Fruit fly (Drosophila melanogaster) whole organism, embryonic: ENCODE measurements around the gene slp1.
A peak's percentile ranks its signal among the peaks of the same experiment; 100 is the strongest.

Experiments used
- Aef1 ChIP-seq: fragments of 200-800 bp; sonication (Bioruptor generic); IDR thresholded peaks from 3 replicates; pipeline ENCODE4 v1.3.6; 2022; ENCODE audit warnings: missing biosample characterization, missing genetic modification characterization
- Asciz ChIP-seq: fragments of 200-800 bp; sonication (Bioruptor generic); optimal IDR thresholded peaks from 2 replicates; lab custom pipeline; 2017; ENCODE audit warnings: missing biosample characterization, mild to moderate bottlenecking, missing genetic modification characterization, missing genetic modification reagents
- Bteb2 ChIP-seq: fragments of 200-800 bp; sonication (Bioruptor generic); optimal IDR thresholded peaks from 2 replicates; lab custom pipeline; 2016; ENCODE audit warnings: missing biosample characterization, missing genetic modification characterization
- CG11398 ChIP-seq: fragments of 200-800 bp; sonication (Bioruptor generic); optimal IDR thresholded peaks from 2 replicates; lab custom pipeline; 2016; ENCODE audit warnings: missing biosample characterization, missing genetic modification characterization
- CG12155 ChIP-seq: fragments of 200-800 bp; sonication (Bioruptor generic); optimal IDR thresholded peaks from 3 replicates; lab custom pipeline; 2016; ENCODE audit warnings: missing biosample characterization, missing genetic modification characterization
- CG12219 ChIP-seq: fragments of 200-800 bp; sonication (Bioruptor generic); optimal IDR thresholded peaks from 3 replicates; lab custom pipeline; 2018; ENCODE audit warnings: missing biosample characterization, mild to moderate bottlenecking, missing genetic modification characterization
- CG12391 ChIP-seq: fragments of 200-800 bp; sonication (Bioruptor generic); optimal IDR thresholded peaks from 3 replicates; lab custom pipeline; 2018; ENCODE audit warnings: missing biosample characterization, mild to moderate bottlenecking, missing genetic modification characterization, moderate library complexity
- CG13894 ChIP-seq: fragments of 200-800 bp; sonication (Bioruptor generic); optimal IDR thresholded peaks from 3 replicates; lab custom pipeline; 2018; ENCODE audit warnings: missing biosample characterization, mild to moderate bottlenecking, missing genetic modification characterization, moderate library complexity
- CG15011 ChIP-seq: fragments of 200-800 bp; sonication (Bioruptor generic); optimal IDR thresholded peaks from 3 replicates; lab custom pipeline; 2018; ENCODE audit warnings: missing biosample characterization, mild to moderate bottlenecking, missing genetic modification characterization
- CG15269 ChIP-seq: fragments of 200-800 bp; sonication (Bioruptor generic); optimal IDR thresholded peaks from 2 replicates; lab custom pipeline; 2018; ENCODE audit warnings: missing biosample characterization, mild to moderate bottlenecking, missing genetic modification characterization, moderate library complexity
- CG1792 ChIP-seq: fragments of 200-800 bp; sonication (Bioruptor generic); optimal IDR thresholded peaks from 2 replicates; lab custom pipeline; 2016; ENCODE audit warnings: missing biosample characterization, missing genetic modification characterization
- CG18011 ChIP-seq: fragments of 200-800 bp; sonication (Bioruptor generic); optimal IDR thresholded peaks from 2 replicates; lab custom pipeline; 2017; ENCODE audit warnings: missing biosample characterization, missing genetic modification characterization, mild to moderate bottlenecking, moderate library complexity, missing genotype
- CG2199 ChIP-seq: fragments of 200-800 bp; sonication (Bioruptor generic); IDR thresholded peaks from 3 replicates; pipeline ENCODE4 v1.3.6; 2022; ENCODE audit warnings: missing biosample characterization, missing genetic modification characterization
- CG33213 ChIP-seq: fragments of 200-800 bp; sonication (Bioruptor generic); optimal IDR thresholded peaks from 3 replicates; lab custom pipeline; 2016; ENCODE audit warnings: missing biosample characterization, missing genetic modification characterization
- CG5953 ChIP-seq: fragments of 200-800 bp; sonication (Bioruptor generic); IDR thresholded peaks from 2 replicates; pipeline ENCODE4 v1.3.6; 2022; ENCODE audit warnings: missing biosample characterization, missing genetic modification characterization
- CG6813 ChIP-seq: fragments of 200-800 bp; sonication (Bioruptor generic); optimal IDR thresholded peaks from 2 replicates; lab custom pipeline; 2017; ENCODE audit warnings: missing biosample characterization, missing genetic modification characterization, mild to moderate bottlenecking, moderate library complexity, missing genetic modification reagents
- CG7556 ChIP-seq: fragments of 200-800 bp; sonication (Bioruptor generic); optimal IDR thresholded peaks from 2 replicates; lab custom pipeline; 2017; ENCODE audit warnings: missing biosample characterization, mild to moderate bottlenecking, missing genetic modification characterization
- CG9817 ChIP-seq: fragments of 200-800 bp; sonication (Bioruptor generic); optimal IDR thresholded peaks from 2 replicates; lab custom pipeline; 2018; ENCODE audit warnings: missing biosample characterization, mild to moderate bottlenecking, missing genetic modification characterization, moderate library complexity
- Dad ChIP-seq: fragments of 200-800 bp; sonication (Bioruptor generic); optimal IDR thresholded peaks from 3 replicates; lab custom pipeline; 2016; ENCODE audit warnings: missing biosample characterization, missing genetic modification characterization
- Dek ChIP-seq: fragments of 200-800 bp; sonication (Bioruptor generic); optimal IDR thresholded peaks from 3 replicates; lab custom pipeline; 2019; ENCODE audit warnings: missing biosample characterization, mild to moderate bottlenecking, missing genetic modification characterization, moderate library complexity
- Dll ChIP-seq: fragments of 200-800 bp; sonication (Bioruptor generic); IDR thresholded peaks from 4 replicates; pipeline ENCODE4 v1.3.6; 2022; ENCODE audit warnings: missing biosample characterization, missing genetic modification characterization; ENCODE audit not compliant: partially characterized antibody
- Doc2 ChIP-seq: fragments of 200-800 bp; sonication (Bioruptor generic); IDR thresholded peaks from 2 replicates; pipeline ENCODE4 v1.3.6; 2022; ENCODE audit warnings: missing biosample characterization, missing genetic modification characterization
- Elba2 ChIP-seq: fragments of 200-800 bp; sonication (Bioruptor generic); optimal IDR thresholded peaks from 3 replicates; lab custom pipeline; 2016; ENCODE audit warnings: missing biosample characterization, missing genetic modification characterization
- Fer2 ChIP-seq: fragments of 200-800 bp; sonication (Bioruptor generic); optimal IDR thresholded peaks from 2 replicates; lab custom pipeline; 2018; ENCODE audit warnings: missing biosample characterization, mild to moderate bottlenecking, missing genetic modification characterization, moderate library complexity
- Kr ChIP-seq: fragments of 200-800 bp; sonication (Bioruptor generic); optimal IDR thresholded peaks from 2 replicates; lab custom pipeline; 2017; ENCODE audit warnings: missing biosample characterization, mild to moderate bottlenecking, missing genetic modification characterization
- Lhr ChIP-seq: fragments of 200-800 bp; sonication (Bioruptor generic); optimal IDR thresholded peaks from 3 replicates; lab custom pipeline; 2017; ENCODE audit warnings: mild to moderate bottlenecking, missing biosample characterization, missing genetic modification reagents, missing genetic modification characterization
- Meics ChIP-seq: fragments of 200-800 bp; sonication (Bioruptor generic); optimal IDR thresholded peaks from 2 replicates; lab custom pipeline; 2017; ENCODE audit warnings: missing biosample characterization, mild to moderate bottlenecking, missing genetic modification characterization
- Mes4 ChIP-seq: fragments of 200-800 bp; sonication (Bioruptor generic); optimal IDR thresholded peaks from 2 replicates; lab custom pipeline; 2016; ENCODE audit warnings: missing biosample characterization, missing genetic modification characterization
- Nf-YA ChIP-seq: fragments of 200-800 bp; sonication (Bioruptor generic); IDR thresholded peaks from 2 replicates; pipeline ENCODE4 v1.3.6; 2022; ENCODE audit warnings: missing biosample characterization, missing genetic modification characterization
- Nf-YB ChIP-seq: fragments of 200-800 bp; sonication (Bioruptor generic); optimal IDR thresholded peaks from 3 replicates; lab custom pipeline; 2019; ENCODE audit warnings: missing biosample characterization, mild to moderate bottlenecking, missing genetic modification characterization, moderate library complexity
- Nf-YC ChIP-seq: fragments of 200-800 bp; optimal IDR thresholded peaks from 3 replicates; lab custom pipeline; 2019; ENCODE audit warnings: missing biosample characterization, mild to moderate bottlenecking, missing genetic modification characterization, moderate library complexity
- Usf ChIP-seq: fragments of 200-800 bp; sonication (Bioruptor generic); optimal IDR thresholded peaks from 2 replicates; lab custom pipeline; 2017; ENCODE audit warnings: missing genotype, missing biosample characterization, missing genetic modification characterization
- amos ChIP-seq: fragments of 200-800 bp; sonication (Bioruptor generic); IDR thresholded peaks from 2 replicates; pipeline ENCODE4 v1.3.6; 2022; ENCODE audit warnings: missing biosample characterization, missing genetic modification characterization; ENCODE audit not compliant: partially characterized antibody
- ara ChIP-seq: fragments of 200-800 bp; sonication (Bioruptor generic); IDR thresholded peaks from 2 replicates; pipeline ENCODE4 v1.3.6; 2022; ENCODE audit warnings: missing biosample characterization, missing genetic modification characterization
- dan ChIP-seq: fragments of 200-800 bp; sonication (Bioruptor generic); IDR thresholded peaks from 2 replicates; pipeline ENCODE4 v1.3.6; 2022; ENCODE audit warnings: missing biosample characterization, missing genetic modification characterization
- dmrt11E ChIP-seq: fragments of 200-800 bp; sonication (Bioruptor generic); optimal IDR thresholded peaks from 3 replicates; lab custom pipeline; 2018; ENCODE audit warnings: missing biosample characterization, mild to moderate bottlenecking, missing genetic modification characterization, moderate library complexity
- dysf ChIP-seq: fragments of 200-800 bp; sonication (Bioruptor generic); IDR thresholded peaks from 3 replicates; pipeline ENCODE4 v1.3.6; 2022; ENCODE audit warnings: missing biosample characterization, missing genetic modification characterization
- grau ChIP-seq: fragments of 200-800 bp; optimal IDR thresholded peaks from 3 replicates; lab custom pipeline; 2019; ENCODE audit warnings: missing biosample characterization, mild to moderate bottlenecking, missing genetic modification characterization, moderate library complexity
- her ChIP-seq: fragments of 200-800 bp; sonication (Bioruptor generic); optimal IDR thresholded peaks from 2 replicates; lab custom pipeline; 2016; ENCODE audit warnings: missing biosample characterization, missing genetic modification characterization
- maf-S ChIP-seq: fragments of 200-800 bp; sonication (Bioruptor generic); optimal IDR thresholded peaks from 2 replicates; lab custom pipeline; 2016; ENCODE audit warnings: missing biosample characterization, missing genetic modification characterization
- otp ChIP-seq: fragments of 200-800 bp; sonication (Bioruptor generic); IDR thresholded peaks from 3 replicates; pipeline ENCODE4, ENCODE4 v1.3.6; 2022; ENCODE audit warnings: missing biosample characterization, missing genetic modification characterization
- pzg ChIP-seq: fragments of 200-800 bp; sonication (Bioruptor generic); optimal IDR thresholded peaks from 3 replicates; lab custom pipeline; 2018; ENCODE audit warnings: missing biosample characterization, mild to moderate bottlenecking, missing genetic modification characterization, moderate library complexity
- ro ChIP-seq: fragments of 200-800 bp; sonication (Bioruptor generic); IDR thresholded peaks from 2 replicates; pipeline ENCODE4 v1.3.6; 2022; ENCODE audit warnings: missing biosample characterization, missing genetic modification characterization
- sc ChIP-seq, 3 experiments: fragments of >200 bp in 2 of 3; fragments of 200-800 bp in 1 of 3; sonication (Bioruptor generic) in 1 of 3; optimal IDR thresholded peaks; 2 replicates in 2 of 3; 3 replicates in 1 of 3; lab custom pipeline; 2017; ENCODE audit warnings: mild to moderate bottlenecking in 1 of 3, missing biosample characterization in 1 of 3, missing genetic modification characterization in 1 of 3, missing genetic modification reagents in 1 of 3
- vvl ChIP-seq: fragments of 200-800 bp; sonication (Bioruptor generic); IDR thresholded peaks from 2 replicates; pipeline ENCODE4 v1.3.6; 2022; ENCODE audit warnings: missing biosample characterization, missing genetic modification characterization
- wek ChIP-seq: fragments of 200-800 bp; sonication (Bioruptor generic); optimal IDR thresholded peaks from 3 replicates; lab custom pipeline; 2018; ENCODE audit warnings: missing biosample characterization, mild to moderate bottlenecking, missing genetic modification characterization, moderate library complexity
- z ChIP-seq: fragments of 200-800 bp; sonication (Bioruptor generic); IDR thresholded peaks from 3 replicates; pipeline ENCODE4 v1.3.6; 2022; ENCODE audit warnings: missing biosample characterization, missing genetic modification characterization
- zf30C ChIP-seq: fragments of 200-800 bp; sonication (Bioruptor generic); optimal IDR thresholded peaks from 3 replicates; lab custom pipeline; 2018; ENCODE audit warnings: missing biosample characterization, mild to moderate bottlenecking, missing genetic modification characterization
- zfh2 ChIP-seq: fragments of 200-800 bp; sonication (Bioruptor generic); optimal IDR thresholded peaks from 2 replicates; lab custom pipeline; 2016; ENCODE audit warnings: missing biosample characterization, missing genetic modification characterization

The slp1 gene

dm6 chr2L:3776614-3777196, 48.8 kb upstream of the slp1 start (continued):
- no peak for TF ChIP-seq z (GFP tag; lab: Robert Waterston, UW)
- peak; percentile 62 for TF ChIP-seq CG9817 (tag; lab: Kevin White, UChicago)
- TF ChIP-seq Asciz (GFP tag; lab: Kevin White, UChicago), result peak; percentile 82
- peak; percentile 80 for TF ChIP-seq Nf-YB (GFP tag; lab: Kevin White, UChicago)
- peak; percentile 50 for TF ChIP-seq CG13894 (tag; lab: Kevin White, UChicago)
- peak; percentile 76 for TF ChIP-seq CG12155 (GFP tag; lab: Kevin White, UChicago)
- peak; percentile 74 for TF ChIP-seq Aef1 (GFP tag; lab: Robert Waterston, UW)
- TF ChIP-seq CG1792 (GFP tag; lab: Kevin White, UChicago), result no peak
- TF ChIP-seq Elba2 (GFP tag; lab: Kevin White, UChicago), result peak; percentile 35
- TF ChIP-seq Meics, result peak; percentile 80
- peak; percentile 96 for TF ChIP-seq zf30C (GFP tag; lab: Kevin White, UChicago)
- peak; percentile 67 for TF ChIP-seq CG15011
- peak; percentile 50 for TF ChIP-seq Usf (GFP tag; lab: Kevin White, UChicago)
- peak; percentile 1 for TF ChIP-seq CG18011 (GFP tag; lab: Kevin White, UChicago)
- TF ChIP-seq CG12219 (GFP tag; lab: Kevin White, UChicago), result peak; percentile 37
- TF ChIP-seq dmrt11E, result peak; percentile 96
- no peak for TF ChIP-seq CG33213 (GFP tag; lab: Kevin White, UChicago)
- peak; percentile 87 for TF ChIP-seq CG7556 (GFP tag; lab: Kevin White, UChicago)
- TF ChIP-seq her, result no peak
- TF ChIP-seq Lhr (GFP tag; lab: Kevin White, UChicago), result peak; percentile 57
- TF ChIP-seq dan (GFP tag; lab: Robert Waterston, UW), result peak; percentile 66; the same call in 1 of the 2 replicates
- TF ChIP-seq vvl (GFP tag; lab: Robert Waterston, UW), result peak; percentile 94
- no peak for TF ChIP-seq Dll (GFP tag; lab: Robert Waterston, UW)
- peak; percentile 75 for TF ChIP-seq Nf-YC (tag; lab: Kevin White, UChicago)
- no peak for TF ChIP-seq CG2199 (GFP tag; lab: Robert Waterston, UW)
- TF ChIP-seq amos (GFP tag; lab: Robert Waterston, UW), result no peak
- peak; percentile 84 for TF ChIP-seq CG6813 (GFP tag; lab: Kevin White, UChicago)
- TF ChIP-seq CG15269 (tag; lab: Kevin White, UChicago), result peak; percentile 89
- TF ChIP-seq Mes4 (GFP tag; lab: Kevin White, UChicago), result no peak
- peak; percentile 56 for TF ChIP-seq Fer2 (tag; lab: Kevin White, UChicago)
- TF ChIP-seq CG5953 (GFP tag; lab: Robert Waterston, UW), result no peak; the same call in 1 of the 2 replicates
- TF ChIP-seq sc (optimal IDR thresholded peaks at IDR 0.05; lab: Kevin White, UChicago), result no peak
- TF ChIP-seq sc (GFP tag; optimal IDR thresholded peaks at IDR 0.05; lab: Kevin White, UChicago), result peak; percentile 79
- TF ChIP-seq CG12391, result peak; percentile 96
- TF ChIP-seq ro (GFP tag; lab: Robert Waterston, UW), result peak; percentile 82
- TF ChIP-seq pzg, result no peak
- TF ChIP-seq zfh2 (GFP tag; lab: Kevin White, UChicago), result no peak
- no peak for TF ChIP-seq Dad (GFP tag; lab: Kevin White, UChicago)
- TF ChIP-seq ara (GFP tag; lab: Robert Waterston, UW), result peak; percentile 82
- no peak for TF ChIP-seq CG11398 (GFP tag; lab: Kevin White, UChicago)
- peak; percentile 6; the same call in 2 of the 3 replicates for TF ChIP-seq otp (GFP tag; lab: Robert Waterston, UW)
- TF ChIP-seq dysf (GFP tag; lab: Robert Waterston, UW), result peak; percentile 75
- no peak for TF ChIP-seq Doc2 (GFP tag; lab: Robert Waterston, UW)
- peak; percentile 21 for TF ChIP-seq maf-S (GFP tag; lab: Kevin White, UChicago)
- TF ChIP-seq wek, result no peak
- TF ChIP-seq Kr (GFP tag; lab: Kevin White, UChicago), result peak; percentile 82
- peak; percentile 92 for TF ChIP-seq grau (tag; lab: Kevin White, UChicago)
- TF ChIP-seq Bteb2 (GFP tag; lab: Kevin White, UChicago), result no peak
- peak; percentile 69 for TF ChIP-seq Nf-YA (GFP tag; lab: Robert Waterston, UW)
- TF ChIP-seq Dek, result peak; percentile 84
